Worm (Caenorhabditis elegans): ENCODE measurements around the gene Y105C5A.24.

Gene Y105C5A.24

ce11 chrIV:15849656-15850055 lies at the start of gene Y105C5A.24:
TSS of gene Y105C5A.24 (plus strand) at chrIV:15849875.
- TF ChIP-seq unc-62 (GFP tag; optimal IDR thresholded peaks at IDR 0.05) = no peak

- TF ChIP-seq unc-62 (GFP tag; optimal IDR thresholded peaks at IDR 0.05) = no peak
These were observed 35.6 kb upstream of the Y105C5A.24 start for ce11 chrIV:15814044-15814443.

ce11 chrIV:15817490-15817889 lies 32.2 kb upstream of the Y105C5A.24 start:
- TF ChIP-seq unc-62 (GFP tag; optimal IDR thresholded peaks at IDR 0.05) = no peak

- TF ChIP-seq unc-62 (GFP tag; optimal IDR thresholded peaks at IDR 0.05) = no peak
These were observed 29.9 kb upstream of the Y105C5A.24 start, which contains the start of gene daf-38 for ce11 chrIV:15819759-15820158. TSS of gene daf-38 (plus strand) at chrIV:15820059.

ce11 chrIV:15844064-15844463 lies 5.6 kb upstream of the Y105C5A.24 start:
- TF ChIP-seq unc-62 (GFP tag; optimal IDR thresholded peaks at IDR 0.05) = no peak

ce11 chrIV:15846553-15846952 lies 3.1 kb upstream of the Y105C5A.24 start, which contains the start of gene Y105C5A.1270:
TSS of gene Y105C5A.1270 (minus strand) at chrIV:15846653.
- TF ChIP-seq unc-62 (GFP tag; optimal IDR thresholded peaks at IDR 0.05) = no peak

ce11 chrIV:15847096-15847495 lies 2.6 kb upstream of the Y105C5A.24 start, which contains the start of gene Y105C5A.1269:
TSS of gene Y105C5A.1269 (plus strand) at chrIV:15847396.
- TF ChIP-seq unc-62 (GFP tag; optimal IDR thresholded peaks at IDR 0.05) = no peak

- TF ChIP-seq unc-62 (GFP tag; optimal IDR thresholded peaks at IDR 0.05) = no peak
These were observed 972 bp downstream of the Y105C5A.24 start for ce11 chrIV:15850647-15851046.

- TF ChIP-seq unc-62 (GFP tag; optimal IDR thresholded peaks at IDR 0.05) = no peak
These were observed 3.5 kb downstream of the Y105C5A.24 start for ce11 chrIV:15852875-15853793.

ce11 chrIV:15853820-15854426 lies 4.2 kb downstream of the Y105C5A.24 start:
- no peak for TF ChIP-seq unc-62 (GFP tag; optimal IDR thresholded peaks at IDR 0.05)

ce11 chrIV:15861499-15861898 lies 11.8 kb downstream of the Y105C5A.24 start:
- TF ChIP-seq unc-62 (GFP tag; optimal IDR thresholded peaks at IDR 0.05) = no peak

- no peak for TF ChIP-seq unc-62 (GFP tag; optimal IDR thresholded peaks at IDR 0.05)
These were observed 18.6 kb downstream of the Y105C5A.24 start for ce11 chrIV:15868288-15868687.

ce11 chrIV:15870356-15870755 lies 20.7 kb downstream of the Y105C5A.24 start, which contains the start of gene Y105C5B.1:
TSS of gene Y105C5B.1 (plus strand) at chrIV:15870656.
- TF ChIP-seq unc-62 (GFP tag; optimal IDR thresholded peaks at IDR 0.05) = no peak

ce11 chrIV:15872633-15873032 lies 23.0 kb downstream of the Y105C5A.24 start, which contains the start of gene gcy-25:
TSS of gene gcy-25 (plus strand) at chrIV:15872933.
- TF ChIP-seq unc-62 (GFP tag; optimal IDR thresholded peaks at IDR 0.05) = no peak

- no peak for TF ChIP-seq unc-62 (GFP tag; optimal IDR thresholded peaks at IDR 0.05)
These were observed 28.6 kb downstream of the Y105C5A.24 start for ce11 chrIV:15878262-15878661.

- no peak for TF ChIP-seq unc-62 (GFP tag; optimal IDR thresholded peaks at IDR 0.05)
These were observed 30.4 kb downstream of the Y105C5A.24 start for ce11 chrIV:15880114-15880513.

ce11 chrIV:15883922-15884321 lies 34.2 kb downstream of the Y105C5A.24 start, which contains the start of gene Y105C5B.3:
TSS of gene Y105C5B.3 (plus strand) at chrIV:15884222.
- no peak for TF ChIP-seq unc-62 (GFP tag; optimal IDR thresholded peaks at IDR 0.05)
